Worm (Caenorhabditis elegans) whole organism, L4 larva: ENCODE results near the gene zmp-1.

Experiments
- F26F4.8 ChIP-seq: fragments of 200-800 bp; sonication (Bioruptor generic); conservative IDR thresholded peaks from 2 replicates; pipeline ENCODE4 v1.3.6; 2022; ENCODE audit warnings: missing genetic modification characterization, missing compliant biosample characterization
- F37D6.2 ChIP-seq: sonication (generic microtip); optimal IDR thresholded peaks from 2 replicates; lab custom pipeline; 2016; ENCODE audit warnings: mild to moderate bottlenecking, missing genetic modification characterization, missing compliant biosample characterization
- F49E8.2 ChIP-seq: sonication (generic microtip); optimal IDR thresholded peaks from 2 replicates; lab custom pipeline; 2016; ENCODE audit warnings: missing compliant biosample characterization, mild to moderate bottlenecking, missing genetic modification characterization, borderline replicate concordance
- Y75B8A.6 ChIP-seq: fragments of 200-800 bp; sonication (Bioruptor generic); IDR thresholded peaks from 2 replicates; pipeline ENCODE4 v1.3.6; 2022; ENCODE audit warnings: missing genetic modification reagents, missing genetic modification characterization, missing compliant biosample characterization
- aha-1 ChIP-seq: fragments of 150-350 bp; peaks from one replicate; lab custom pipeline; 2014; ENCODE audit warnings: missing biosample characterization, missing genetic modification characterization
- arid-1 ChIP-seq: fragments of 200-800 bp; sonication (Bioruptor generic); conservative IDR thresholded peaks from 2 replicates; pipeline ENCODE4 v1.3.6; 2022; ENCODE audit warnings: missing genetic modification reagents, missing genetic modification characterization, missing compliant biosample characterization
- attf-4 ChIP-seq: sonication (generic microtip); optimal IDR thresholded peaks from 3 replicates; lab custom pipeline; 2017; ENCODE audit warnings: missing biosample characterization, missing genetic modification characterization
- ceh-20 ChIP-seq: fragments of 200-800 bp; sonication (Bioruptor generic); IDR thresholded peaks from 2 replicates; pipeline ENCODE4 v1.3.6; 2022; ENCODE audit warnings: missing genetic modification reagents, missing genetic modification characterization, missing compliant biosample characterization
- ceh-28 ChIP-seq: fragments of 150-350 bp; optimal IDR thresholded peaks from 2 replicates; lab custom pipeline; 2014; ENCODE audit warnings: missing biosample characterization, missing genetic modification reagents, missing genetic modification characterization
- ces-1 ChIP-seq: fragments of 150-350 bp; sonication (generic microtip); optimal IDR thresholded peaks from 4 replicates; lab custom pipeline; 2014; ENCODE audit warnings: missing biosample characterization, missing genetic modification reagents, missing genetic modification characterization
- cey-2 ChIP-seq: sonication (generic microtip); optimal IDR thresholded peaks from 3 replicates; lab custom pipeline; 2017; ENCODE audit warnings: missing genetic modification characterization, mild to moderate bottlenecking, missing compliant biosample characterization, antibody characterized with exemption, borderline replicate concordance; ENCODE audit not compliant: insufficient read depth
- daf-12 ChIP-seq: fragments of 150-350 bp; optimal IDR thresholded peaks from 2 replicates; lab custom pipeline; 2014; ENCODE audit warnings: missing biosample characterization, missing genetic modification reagents, missing genetic modification characterization
- daf-19 ChIP-seq: fragments of 200-800 bp; sonication (Bioruptor generic); conservative IDR thresholded peaks from 2 replicates; pipeline ENCODE4 v1.3.6; 2022; ENCODE audit warnings: missing genetic modification characterization, missing compliant biosample characterization
- daf-8 ChIP-seq: fragments of 200-800 bp; sonication (Bioruptor generic); IDR thresholded peaks from 2 replicates; pipeline ENCODE4 v1.3.6; 2022; ENCODE audit warnings: missing genetic modification characterization, missing compliant biosample characterization
- dmd-9 ChIP-seq: fragments of 200-800 bp; sonication (Bioruptor generic); IDR thresholded peaks from 2 replicates; pipeline ENCODE4 v1.3.6; 2022; ENCODE audit warnings: missing genetic modification reagents, missing genetic modification characterization, missing compliant biosample characterization
- dpl-1 ChIP-seq: fragments of 150-350 bp; optimal IDR thresholded peaks from 2 replicates; lab custom pipeline; 2014; ENCODE audit warnings: missing biosample characterization, missing genetic modification reagents, missing genetic modification characterization
- duxl-1 ChIP-seq: sonication (generic microtip); optimal IDR thresholded peaks from 2 replicates; lab custom pipeline; 2016; ENCODE audit warnings: mild to moderate bottlenecking, missing genetic modification characterization, moderate library complexity, missing compliant biosample characterization; ENCODE audit not compliant: poor library complexity
- dve-1 ChIP-seq: sonication (generic microtip); optimal IDR thresholded peaks from 2 replicates; lab custom pipeline; 2017; ENCODE audit warnings: antibody characterized with exemption, mild to moderate bottlenecking, missing genetic modification characterization, missing compliant biosample characterization; ENCODE audit not compliant: insufficient read depth
- egl-27 ChIP-seq: sonication (generic microtip); optimal IDR thresholded peaks from 3 replicates; lab custom pipeline; 2017; ENCODE audit warnings: missing biosample characterization, missing genetic modification reagents, missing genetic modification characterization
- egl-43 ChIP-seq: fragments of 200-800 bp; sonication (Bioruptor generic); IDR thresholded peaks from 2 replicates; pipeline ENCODE4 v1.3.6; 2022; ENCODE audit warnings: missing genetic modification reagents, missing genetic modification characterization, missing compliant biosample characterization
- fkh-10 ChIP-seq: fragments of 150-350 bp; optimal IDR thresholded peaks from 2 replicates; lab custom pipeline; 2014; ENCODE audit warnings: missing biosample characterization, missing genetic modification reagents, missing genetic modification characterization
- fos-1 ChIP-seq: fragments of 150-350 bp; optimal IDR thresholded peaks from 2 replicates; lab custom pipeline; 2014; ENCODE audit warnings: missing biosample characterization, missing genetic modification characterization
- gei-8 ChIP-seq: fragments of 200-800 bp; sonication (Bioruptor generic); optimal IDR thresholded peaks from 2 replicates; lab custom pipeline; 2018; ENCODE audit warnings: mild to moderate bottlenecking, missing genetic modification characterization, missing compliant biosample characterization
- jun-1 ChIP-seq: fragments of 150-350 bp; optimal IDR thresholded peaks from 2 replicates; lab custom pipeline; 2014; ENCODE audit warnings: missing biosample characterization, missing genetic modification reagents, missing genetic modification characterization
- lim-7 ChIP-seq: fragments of 200-800 bp; sonication (Bioruptor generic); IDR thresholded peaks from 2 replicates; pipeline ENCODE4 v1.3.6; 2022; ENCODE audit warnings: missing genetic modification characterization, missing compliant biosample characterization
- lin-1 ChIP-seq: fragments of 200-800 bp; sonication (Bioruptor generic); IDR thresholded peaks from 2 replicates; pipeline ENCODE4 v1.3.6; 2022; ENCODE audit warnings: missing genetic modification reagents, missing genetic modification characterization, missing compliant biosample characterization
- lin-13 ChIP-seq: fragments of 150-350 bp; optimal IDR thresholded peaks from 2 replicates; lab custom pipeline; 2014; ENCODE audit warnings: missing biosample characterization, missing genetic modification reagents, missing genetic modification characterization
- lin-38 ChIP-seq: fragments of 200-800 bp; sonication (Bioruptor generic); IDR thresholded peaks from 2 replicates; pipeline ENCODE4 v1.3.6; 2022; ENCODE audit warnings: missing genetic modification reagents, missing genetic modification characterization, missing compliant biosample characterization
- lin-39 ChIP-seq: fragments of 150-350 bp; optimal IDR thresholded peaks from 2 replicates; lab custom pipeline; 2014; ENCODE audit warnings: missing biosample characterization, missing genetic modification reagents, missing genetic modification characterization
- lsy-2 ChIP-seq, 2 experiments: fragments of 150-350 bp in 1 of 2; sonication (generic microtip) in 1 of 2; optimal IDR thresholded peaks; 2 replicates each; lab custom pipeline; 2014 to 2017; ENCODE audit warnings: missing biosample characterization in 2 of 2, missing genetic modification characterization in 2 of 2
- madf-5 ChIP-seq, 2 experiments: fragments of 200-800 bp; sonication (Bioruptor generic); IDR thresholded peaks; 2 replicates each; pipeline ENCODE4 v1.3.6; 2022; ENCODE audit warnings: missing compliant biosample characterization in 2 of 2, missing genetic modification characterization in 2 of 2
- madf-9 ChIP-seq: fragments of 200-800 bp; sonication (Bioruptor generic); conservative IDR thresholded peaks from 2 replicates; pipeline ENCODE4 v1.3.6; 2022; ENCODE audit warnings: missing genetic modification reagents, missing genetic modification characterization, missing compliant biosample characterization
- mdl-1 ChIP-seq, 2 experiments: fragments of 150-350 bp in 1 of 2; sonication (generic microtip) in 1 of 2; optimal IDR thresholded peaks; 2 replicates each; lab custom pipeline; 2014 to 2017; ENCODE audit warnings: missing biosample characterization in 2 of 2, missing genetic modification characterization in 2 of 2
- mdt-29 ChIP-seq: fragments of 200-800 bp; sonication (Bioruptor generic); IDR thresholded peaks from 2 replicates; pipeline ENCODE4 v1.3.6; 2022; ENCODE audit warnings: missing genetic modification reagents, missing genetic modification characterization, missing compliant biosample characterization
- mes-2 ChIP-seq: sonication (generic microtip); optimal IDR thresholded peaks from 2 replicates; lab custom pipeline; 2016; ENCODE audit warnings: missing genotype, mild to moderate bottlenecking, missing genetic modification characterization, missing compliant biosample characterization; ENCODE audit not compliant: poor library complexity, severe bottlenecking
- mxl-3 ChIP-seq: fragments of 200-800 bp; sonication (Bioruptor generic); optimal IDR thresholded peaks from 2 replicates; lab custom pipeline; 2018; ENCODE audit warnings: mild to moderate bottlenecking, missing genetic modification characterization, missing compliant biosample characterization
- nhr-10 ChIP-seq: fragments of 150-350 bp; optimal IDR thresholded peaks from 2 replicates; lab custom pipeline; 2014; ENCODE audit warnings: missing biosample characterization, missing genetic modification characterization
- nhr-111 ChIP-seq: fragments of 200-800 bp; sonication (Bioruptor generic); optimal IDR thresholded peaks from 2 replicates; lab custom pipeline; 2018; ENCODE audit warnings: mild to moderate bottlenecking, missing genetic modification characterization, missing compliant biosample characterization
- nhr-237 ChIP-seq: sonication (generic microtip); optimal IDR thresholded peaks from 2 replicates; lab custom pipeline; 2017; ENCODE audit warnings: missing biosample characterization, missing genetic modification characterization
- nhr-6 ChIP-seq: fragments of 150-350 bp; optimal IDR thresholded peaks from 2 replicates; lab custom pipeline; 2014; ENCODE audit warnings: missing biosample characterization, missing genetic modification characterization
- nhr-76 ChIP-seq: fragments of 150-350 bp; optimal IDR thresholded peaks from 2 replicates; lab custom pipeline; 2014; ENCODE audit warnings: missing biosample characterization, missing genetic modification characterization
- nhr-77 ChIP-seq: fragments of 150-350 bp; optimal IDR thresholded peaks from 2 replicates; lab custom pipeline; 2014; ENCODE audit warnings: missing biosample characterization, missing genetic modification characterization
- rbr-2 ChIP-seq: sonication (generic microtip); optimal IDR thresholded peaks from 2 replicates; lab custom pipeline; 2016; ENCODE audit warnings: missing genotype, missing genetic modification characterization, missing compliant biosample characterization
- sdz-12 ChIP-seq: fragments of 200-800 bp; sonication (Bioruptor generic); optimal IDR thresholded peaks from 2 replicates; lab custom pipeline; 2018; ENCODE audit warnings: mild to moderate bottlenecking, missing genetic modification characterization, missing compliant biosample characterization
- set-16 ChIP-seq: fragments of 200-800 bp; sonication (Bioruptor generic); IDR thresholded peaks from 2 replicates; pipeline ENCODE4 v1.3.6; 2022; ENCODE audit warnings: missing genetic modification reagents, missing genetic modification characterization, missing compliant biosample characterization
- spr-1 ChIP-seq: sonication (generic microtip); optimal IDR thresholded peaks from 2 replicates; lab custom pipeline; 2016; ENCODE audit warnings: mild to moderate bottlenecking, missing genetic modification characterization, missing compliant biosample characterization
- tag-97 ChIP-seq: fragments of 200-800 bp; sonication (Bioruptor generic); IDR thresholded peaks from 2 replicates; pipeline ENCODE4 v1.3.6; 2022; ENCODE audit warnings: missing genetic modification characterization, missing compliant biosample characterization
- unc-39 ChIP-seq: sonication (generic microtip); optimal IDR thresholded peaks from 2 replicates; lab custom pipeline; 2017; ENCODE audit warnings: missing biosample characterization, missing genetic modification characterization
- unc-62 ChIP-seq, 3 experiments: fragments of 150-350 bp in 1 of 3; sonication (generic microtip); optimal IDR thresholded peaks in 2 of 3; peaks in 1 of 3; 1 replicate in 1 of 3; 2 replicates in 2 of 3; lab custom pipeline; 2014 to 2017; ENCODE audit warnings: missing biosample characterization in 3 of 3, missing genetic modification characterization in 3 of 3, missing genetic modification reagents in 3 of 3, missing genotype in 1 of 3
- zip-2 ChIP-seq: fragments of 150-350 bp; optimal IDR thresholded peaks from 2 replicates; lab custom pipeline; 2014; ENCODE audit warnings: missing biosample characterization, missing genetic modification characterization
- ztf-7 ChIP-seq: fragments of 150-350 bp; optimal IDR thresholded peaks from 2 replicates; lab custom pipeline; 2014; ENCODE audit warnings: missing biosample characterization, missing genetic modification characterization

zmp-1 gene

ce11 chrIII:5879291-5879968, 53.3 kb downstream of the zmp-1 start, which contains the start of gene hpo-10 (continued):
- TF ChIP-seq madf-9 (GFP tag; lab: Robert Waterston, UW) = no peak
- TF ChIP-seq unc-62 (GFP tag; optimal IDR thresholded peaks at IDR 0.05 in 1 of 2; lab: Kevin White, UChicago) = no peak
- no peak for TF ChIP-seq unc-62 (tag; optimal IDR thresholded peaks at IDR 0.05; lab: Kevin White, UChicago)
- no peak for TF ChIP-seq madf-5 (GFP tag; IDR thresholded peaks at IDR 0.05; lab: Robert Waterston, UW)
- no peak for TF ChIP-seq lin-13
- no peak for TF ChIP-seq F26F4.8
- TF ChIP-seq mes-2 (tag; lab: Kevin White, UChicago) = peak; percentile 55
- no peak for TF ChIP-seq nhr-111 (GFP tag; lab: Kevin White, UChicago)
- peak; percentile 43 for TF ChIP-seq nhr-6 (tag; lab: Kevin White, UChicago)
- TF ChIP-seq egl-43 = no peak
- peak; percentile 48 for TF ChIP-seq dve-1
- no peak for TF ChIP-seq dmd-9 (GFP tag; lab: Robert Waterston, UW)
- TF ChIP-seq Y75B8A.6 (GFP tag; lab: Robert Waterston, UW) = no peak
- TF ChIP-seq duxl-1 (tag; lab: Kevin White, UChicago) = no peak
- no peak for TF ChIP-seq lin-1 (GFP tag; lab: Robert Waterston, UW)
- TF ChIP-seq nhr-10 = no peak
- peak; percentile 12 for TF ChIP-seq dpl-1 (GFP tag; lab: Kevin White, UChicago)
- no peak for TF ChIP-seq cey-2 (tag; lab: Kevin White, UChicago)
- TF ChIP-seq spr-1 (tag; lab: Kevin White, UChicago) = no peak
- no peak for TF ChIP-seq ztf-7 (tag; lab: Kevin White, UChicago)
- TF ChIP-seq rbr-2 = no peak
- no peak for TF ChIP-seq ceh-28
- TF ChIP-seq mxl-3 (GFP tag; lab: Kevin White, UChicago) = no peak
- TF ChIP-seq set-16 (GFP tag; lab: Robert Waterston, UW) = no peak
- TF ChIP-seq fkh-10 (GFP tag; lab: Kevin White, UChicago) = no peak
- TF ChIP-seq ceh-20 = no peak
- TF ChIP-seq fos-1 (tag; lab: Kevin White, UChicago) = no peak
- TF ChIP-seq lin-39 (tag; lab: Kevin White, UChicago) = no peak
- TF ChIP-seq arid-1 (GFP tag; lab: Robert Waterston, UW) = no peak
- no peak for TF ChIP-seq daf-19 (GFP tag; lab: Robert Waterston, UW)
- no peak for TF ChIP-seq unc-39
- TF ChIP-seq daf-12 = no peak
- TF ChIP-seq attf-4 = no peak
- no peak for TF ChIP-seq F37D6.2
- peak in 1 of 2 experiments; percentile 65 for TF ChIP-seq lsy-2 (tag; optimal IDR thresholded peaks at IDR 0.05; lab: Kevin White, UChicago)
- peak; percentile 96 for TF ChIP-seq aha-1 (tag; lab: Kevin White, UChicago)
- no peak for TF ChIP-seq egl-27 (tag; lab: Kevin White, UChicago)
- TF ChIP-seq lin-38 = peak; percentile 37; the same call in 1 of the 2 replicates
- TF ChIP-seq F49E8.2 (tag; lab: Kevin White, UChicago) = no peak
- TF ChIP-seq mdt-29 (GFP tag; lab: Robert Waterston, UW) = no peak
- no peak for TF ChIP-seq sdz-12 (GFP tag; lab: Kevin White, UChicago)
- TF ChIP-seq jun-1 (tag; lab: Kevin White, UChicago) = no peak
- TF ChIP-seq mdl-1 (tag; optimal IDR thresholded peaks at IDR 0.05; lab: Kevin White, UChicago) = no peak
- no peak for TF ChIP-seq zip-2 (tag; lab: Kevin White, UChicago)
- no peak for TF ChIP-seq nhr-77
- no peak for TF ChIP-seq gei-8 (GFP tag; lab: Kevin White, UChicago)
- no peak for TF ChIP-seq daf-8 (GFP tag; lab: Robert Waterston, UW)
- no peak for TF ChIP-seq nhr-237
- no peak for TF ChIP-seq lim-7 (GFP tag; lab: Robert Waterston, UW)
- no peak for TF ChIP-seq nhr-76
- TF ChIP-seq ces-1 = no peak
- TF ChIP-seq tag-97 = no peak
